Worm (Caenorhabditis elegans) whole organism, L1 larva: ENCODE measurements around the gene dgk-4.
A peak's percentile ranks its signal among the peaks of the same experiment; 100 is the strongest.

Experiments
- Y116A8C.19 ChIP-seq: sonication (generic microtip); optimal IDR thresholded peaks from 2 replicates; lab custom pipeline; 2016; ENCODE audit warnings: missing compliant biosample characterization, missing genetic modification characterization, borderline replicate concordance
- alr-1 ChIP-seq: fragments of 200-800 bp; sonication (Bioruptor generic); optimal IDR thresholded peaks from 2 replicates; lab custom pipeline; 2018; ENCODE audit warnings: borderline replicate concordance, mild to moderate bottlenecking, missing genetic modification characterization, missing compliant biosample characterization
- blmp-1 ChIP-seq: fragments of 150-350 bp; optimal IDR thresholded peaks from 2 replicates; lab custom pipeline; 2014; ENCODE audit warnings: missing biosample characterization, missing genetic modification characterization
- ceh-82 ChIP-seq, 3 experiments: fragments of 150-350 bp in 1 of 3; sonication (generic microtip) in 2 of 3; optimal IDR thresholded peaks; 2 replicates each; lab custom pipeline; 2014 to 2017; ENCODE audit warnings: missing biosample characterization in 3 of 3, missing genetic modification characterization in 3 of 3
- ceh-88 ChIP-seq: fragments of 200-800 bp; sonication (Bioruptor generic); IDR thresholded peaks from 2 replicates; pipeline ENCODE4 v1.3.6; 2022; ENCODE audit warnings: missing genetic modification characterization, missing compliant biosample characterization
- dsc-1 ChIP-seq: sonication (generic microtip); optimal IDR thresholded peaks from 2 replicates; lab custom pipeline; 2016; ENCODE audit warnings: mild to moderate bottlenecking, missing genetic modification characterization, missing compliant biosample characterization
- fos-1 ChIP-seq: fragments of 150-350 bp; optimal IDR thresholded peaks from 2 replicates; lab custom pipeline; 2014; ENCODE audit warnings: missing biosample characterization, missing genetic modification characterization
- lin-15B ChIP-seq: fragments of 150-350 bp; sonication (generic microtip); optimal IDR thresholded peaks from 3 replicates; lab custom pipeline; 2014; ENCODE audit warnings: missing biosample characterization, missing genetic modification characterization
- nhr-237 ChIP-seq: fragments of 150-350 bp; optimal IDR thresholded peaks from 2 replicates; lab custom pipeline; 2014; ENCODE audit warnings: missing biosample characterization, missing genetic modification characterization
- nhr-76 ChIP-seq: sonication (generic microtip); optimal IDR thresholded peaks from 2 replicates; lab custom pipeline; 2017; ENCODE audit warnings: missing biosample characterization, missing genetic modification characterization
- nhr-84 ChIP-seq: sonication (generic microtip); optimal IDR thresholded peaks from 2 replicates; lab custom pipeline; 2017; ENCODE audit warnings: missing biosample characterization, missing genetic modification characterization
- unc-62 ChIP-seq: fragments of 150-350 bp; optimal IDR thresholded peaks from 2 replicates; lab custom pipeline; 2014; ENCODE audit warnings: missing biosample characterization, missing genetic modification reagents, missing genetic modification characterization
- ztf-11 ChIP-seq, 2 experiments: sonication (generic microtip); optimal IDR thresholded peaks; 2 replicates each; lab custom pipeline; 2016 to 2017; ENCODE audit warnings: missing genetic modification characterization in 2 of 2, missing biosample characterization in 1 of 2, missing compliant biosample characterization in 1 of 2

- TF ChIP-seq ceh-88 (GFP tag; lab: Robert Waterston, UW) (no peak), dsc-1 (tag; lab: Kevin White, UChicago) (peak; percentile 54), fos-1 (no peak), nhr-84 (tag; lab: Kevin White, UChicago) (no peak), lin-15B (tag; lab: Kevin White, UChicago) (no peak), alr-1 (no peak), ztf-11 (tag; optimal IDR thresholded peaks at IDR 0.05; lab: Kevin White, UChicago) (no peak), nhr-237 (no peak), blmp-1 (tag; lab: Kevin White, UChicago) (no peak), nhr-76 (tag; lab: Kevin White, UChicago) (no peak), Y116A8C.19 (tag; lab: Kevin White, UChicago) (no peak), unc-62 (GFP tag; lab: Kevin White, UChicago) (no peak), ceh-82 (tag; optimal IDR thresholded peaks at IDR 0.05; lab: Kevin White, UChicago) (no peak)
Observed at ce11 chrIV:8630243-8630642, 890 bp upstream of the dgk-4 start.
